Fruit fly (Drosophila melanogaster) whole organism, embryonic: ENCODE results near the gene CG7367.

Source experiments
- Atf6 ChIP-seq: fragments of 200-800 bp; sonication (Bioruptor generic); IDR thresholded peaks from 2 replicates; pipeline ENCODE4 v1.3.6; 2022; ENCODE audit warnings: missing biosample characterization, missing genetic modification characterization
- Bteb2 ChIP-seq: fragments of 200-800 bp; sonication (Bioruptor generic); optimal IDR thresholded peaks from 2 replicates; lab custom pipeline; 2016; ENCODE audit warnings: missing biosample characterization, missing genetic modification characterization
- CG10267 ChIP-seq: fragments of 200-800 bp; sonication (Bioruptor generic); optimal IDR thresholded peaks from 2 replicates; lab custom pipeline; 2018; ENCODE audit warnings: missing biosample characterization, mild to moderate bottlenecking, missing genetic modification characterization, moderate library complexity
- CG10366 ChIP-seq: fragments of 200-800 bp; sonication (Bioruptor generic); IDR thresholded peaks from 2 replicates; pipeline ENCODE4 v1.3.6; 2022; ENCODE audit warnings: missing biosample characterization, missing genetic modification characterization
- CG10543 ChIP-seq: fragments of 200-800 bp; sonication (Bioruptor generic); optimal IDR thresholded peaks from 3 replicates; lab custom pipeline; 2017; ENCODE audit warnings: missing biosample characterization, mild to moderate bottlenecking, missing genetic modification characterization, moderate library complexity
- CG13296 ChIP-seq: fragments of 200-800 bp; sonication (Bioruptor generic); optimal IDR thresholded peaks from 3 replicates; lab custom pipeline; 2018; ENCODE audit warnings: missing biosample characterization, mild to moderate bottlenecking, missing genetic modification characterization
- CG1602 ChIP-seq: fragments of 200-800 bp; sonication (Bioruptor generic); optimal IDR thresholded peaks from 3 replicates; lab custom pipeline; 2016; ENCODE audit warnings: missing biosample characterization, missing genetic modification characterization
- CG2875 ChIP-seq: fragments of 200-800 bp; sonication (Bioruptor generic); optimal IDR thresholded peaks from 2 replicates; lab custom pipeline; 2017; ENCODE audit warnings: missing biosample characterization, mild to moderate bottlenecking, missing genetic modification characterization, missing genetic modification reagents
- CG30403 ChIP-seq: fragments of 200-800 bp; sonication (Bioruptor generic); optimal IDR thresholded peaks from 3 replicates; lab custom pipeline; 2016; ENCODE audit warnings: missing biosample characterization, missing genetic modification characterization
- CG32532 ChIP-seq: fragments of 200-800 bp; sonication (Bioruptor generic); IDR thresholded peaks from 2 replicates; pipeline ENCODE4 v1.3.6; 2022; ENCODE audit warnings: missing biosample characterization, missing genetic modification characterization
- CG34422 ChIP-seq: fragments of 200-800 bp; sonication (Bioruptor generic); IDR thresholded peaks from 3 replicates; pipeline ENCODE4 v1.3.6; 2022; ENCODE audit warnings: missing biosample characterization, missing genetic modification characterization
- CG3995 ChIP-seq: fragments of 200-800 bp; sonication (Bioruptor generic); optimal IDR thresholded peaks from 3 replicates; lab custom pipeline; 2016; ENCODE audit warnings: missing biosample characterization, missing genetic modification characterization
- CG4282 ChIP-seq: fragments of 200-800 bp; sonication (Bioruptor generic); optimal IDR thresholded peaks from 2 replicates; lab custom pipeline; 2016; ENCODE audit warnings: missing biosample characterization, missing genetic modification characterization
- CG4617 ChIP-seq: fragments of 200-800 bp; sonication (Bioruptor generic); optimal IDR thresholded peaks from 3 replicates; lab custom pipeline; 2016; ENCODE audit warnings: missing biosample characterization, missing genetic modification characterization, borderline replicate concordance
- CG5180 ChIP-seq: fragments of 200-800 bp; sonication (Bioruptor generic); optimal IDR thresholded peaks from 3 replicates; lab custom pipeline; 2017; ENCODE audit warnings: missing biosample characterization, missing genetic modification characterization, mild to moderate bottlenecking, moderate library complexity, missing genetic modification reagents
- CG7745 ChIP-seq: fragments of 200-800 bp; sonication (Bioruptor generic); optimal IDR thresholded peaks from 2 replicates; lab custom pipeline; 2018; ENCODE audit warnings: missing biosample characterization, mild to moderate bottlenecking, missing genetic modification characterization, moderate library complexity
- CG7987 ChIP-seq: fragments of 200-800 bp; sonication (Bioruptor generic); optimal IDR thresholded peaks from 2 replicates; lab custom pipeline; 2018; ENCODE audit warnings: missing biosample characterization, mild to moderate bottlenecking, missing genetic modification characterization, moderate library complexity
- CG8281 ChIP-seq: fragments of 200-800 bp; sonication (Bioruptor generic); optimal IDR thresholded peaks from 2 replicates; lab custom pipeline; 2018; ENCODE audit warnings: missing biosample characterization, mild to moderate bottlenecking, missing genetic modification characterization, moderate library complexity
- D19A ChIP-seq: fragments of 200-800 bp; optimal IDR thresholded peaks from 3 replicates; lab custom pipeline; 2019; ENCODE audit warnings: missing biosample characterization, mild to moderate bottlenecking, missing genetic modification characterization, moderate library complexity
- Dfd ChIP-seq, 2 experiments: fragments of >200 bp; optimal IDR thresholded peaks; 2 replicates each; lab custom pipeline; 2017; ENCODE audit warnings: missing biosample characterization in 2 of 2, missing genetic modification characterization in 2 of 2
- Fer2 ChIP-seq: fragments of 200-800 bp; sonication (Bioruptor generic); optimal IDR thresholded peaks from 2 replicates; lab custom pipeline; 2018; ENCODE audit warnings: missing biosample characterization, mild to moderate bottlenecking, missing genetic modification characterization, moderate library complexity
- H15 ChIP-seq: fragments of 200-800 bp; sonication (Bioruptor generic); IDR thresholded peaks from 3 replicates; pipeline ENCODE4 v1.3.6; 2022; ENCODE audit warnings: missing biosample characterization, missing genetic modification characterization
- HLH3B ChIP-seq: fragments of 200-800 bp; sonication (Bioruptor generic); IDR thresholded peaks from 2 replicates; pipeline ENCODE4 v1.3.6; 2022; ENCODE audit warnings: missing biosample characterization, missing genetic modification characterization
- HLH54F ChIP-seq: fragments of 200-800 bp; sonication (Bioruptor generic); optimal IDR thresholded peaks from 3 replicates; lab custom pipeline; 2016; ENCODE audit warnings: missing biosample characterization, missing genetic modification characterization
- Jarid2 ChIP-seq: fragments of 200-800 bp; sonication (Bioruptor generic); optimal IDR thresholded peaks from 3 replicates; lab custom pipeline; 2017; ENCODE audit warnings: mild to moderate bottlenecking, missing biosample characterization, missing genetic modification reagents, missing genetic modification characterization
- MESR4 ChIP-seq: fragments of 200-800 bp; sonication (Bioruptor generic); optimal IDR thresholded peaks from 2 replicates; lab custom pipeline; 2018; ENCODE audit warnings: missing biosample characterization, mild to moderate bottlenecking, missing genetic modification characterization, moderate library complexity
- NC2β ChIP-seq: fragments of 200-800 bp; sonication (Bioruptor generic); optimal IDR thresholded peaks from 2 replicates; lab custom pipeline; 2016; ENCODE audit warnings: missing biosample characterization, missing genetic modification characterization
- Six4 ChIP-seq: fragments of 200-800 bp; sonication (Bioruptor generic); optimal IDR thresholded peaks from 2 replicates; lab custom pipeline; 2016; ENCODE audit warnings: missing biosample characterization, missing genetic modification characterization
- Trl ChIP-seq, 3 experiments: fragments of >200 bp in 2 of 3; fragments of 200-800 bp in 1 of 3; sonication (Bioruptor generic) in 1 of 3; optimal IDR thresholded peaks; 2 replicates in 1 of 3; 3 replicates in 2 of 3; lab custom pipeline; 2016 to 2017; ENCODE audit warnings: missing biosample characterization in 1 of 3, missing genetic modification characterization in 1 of 3
- Usf ChIP-seq: fragments of 200-800 bp; sonication (Bioruptor generic); optimal IDR thresholded peaks from 2 replicates; lab custom pipeline; 2017; ENCODE audit warnings: missing genotype, missing biosample characterization, missing genetic modification characterization
- abd-A ChIP-seq: fragments of 200-800 bp; sonication (Bioruptor generic); optimal IDR thresholded peaks from 3 replicates; lab custom pipeline; 2019; ENCODE audit warnings: missing biosample characterization, mild to moderate bottlenecking, missing genetic modification characterization, moderate library complexity
- al ChIP-seq: fragments of 200-800 bp; sonication (Bioruptor generic); IDR thresholded peaks from 2 replicates; pipeline ENCODE4 v1.3.6; 2022; ENCODE audit warnings: missing biosample characterization, missing genetic modification characterization
- bowl ChIP-seq: fragments of 200-800 bp; sonication (Bioruptor generic); IDR thresholded peaks from 2 replicates; pipeline ENCODE4 v1.3.6; 2022; ENCODE audit warnings: missing biosample characterization, missing genetic modification characterization
- chinmo ChIP-seq: fragments of 200-800 bp; sonication (Bioruptor generic); IDR thresholded peaks from 4 replicates; pipeline ENCODE4 v1.3.6; 2022; ENCODE audit warnings: missing biosample characterization, missing genetic modification characterization; ENCODE audit not compliant: partially characterized antibody
- cwo ChIP-seq: fragments of 200-800 bp; sonication (Bioruptor generic); optimal IDR thresholded peaks from 3 replicates; lab custom pipeline; 2017; ENCODE audit warnings: missing biosample characterization, missing genetic modification characterization, mild to moderate bottlenecking, moderate library complexity, missing genetic modification reagents
- dysf ChIP-seq: fragments of 200-800 bp; sonication (Bioruptor generic); IDR thresholded peaks from 3 replicates; pipeline ENCODE4 v1.3.6; 2022; ENCODE audit warnings: missing biosample characterization, missing genetic modification characterization
- emc ChIP-seq: fragments of 200-800 bp; sonication (Bioruptor generic); optimal IDR thresholded peaks from 2 replicates; lab custom pipeline; 2016; ENCODE audit warnings: missing biosample characterization, missing genetic modification characterization
- esg ChIP-seq: fragments of 200-800 bp; sonication (Bioruptor generic); conservative IDR thresholded peaks from 2 replicates; pipeline ENCODE4 v1.3.6; 2022; ENCODE audit warnings: missing biosample characterization, missing genetic modification characterization
- fd96Cb ChIP-seq: fragments of 200-800 bp; sonication (Bioruptor generic); optimal IDR thresholded peaks from 2 replicates; lab custom pipeline; 2018; ENCODE audit warnings: missing biosample characterization, mild to moderate bottlenecking, missing genetic modification characterization, moderate library complexity
- ftz-f1 ChIP-seq: fragments of 200-800 bp; sonication (Bioruptor generic); optimal IDR thresholded peaks from 2 replicates; lab custom pipeline; 2016; ENCODE audit warnings: missing biosample characterization, missing genetic modification characterization
- fu2 ChIP-seq: fragments of 200-800 bp; sonication (Bioruptor generic); optimal IDR thresholded peaks from 2 replicates; lab custom pipeline; 2016; ENCODE audit warnings: missing biosample characterization, missing genetic modification characterization
- gcm ChIP-seq: fragments of 200-800 bp; sonication (Bioruptor generic); optimal IDR thresholded peaks from 2 replicates; lab custom pipeline; 2019; ENCODE audit warnings: missing biosample characterization, mild to moderate bottlenecking, missing genetic modification characterization, moderate library complexity
- grau ChIP-seq: fragments of 200-800 bp; optimal IDR thresholded peaks from 3 replicates; lab custom pipeline; 2019; ENCODE audit warnings: missing biosample characterization, mild to moderate bottlenecking, missing genetic modification characterization, moderate library complexity
- h ChIP-seq: fragments of >200 bp; optimal IDR thresholded peaks from 2 replicates; lab custom pipeline; 2017
- hkb ChIP-seq, 2 experiments: fragments of 200-800 bp in 1 of 2; fragments of >200 bp in 1 of 2; sonication (Bioruptor generic) in 1 of 2; IDR thresholded peaks in 1 of 2; optimal IDR thresholded peaks in 1 of 2; 2 replicates each; pipeline versions ENCODE4 v1.3.6 to Lab custom; 2017 to 2022; ENCODE audit warnings: missing biosample characterization in 1 of 2, missing genetic modification characterization in 1 of 2
- lab ChIP-seq: fragments of 200-800 bp; sonication (Bioruptor generic); optimal IDR thresholded peaks from 3 replicates; lab custom pipeline; 2017; ENCODE audit warnings: missing biosample characterization, missing genetic modification characterization, mild to moderate bottlenecking, moderate library complexity, missing genetic modification reagents
- sug ChIP-seq: fragments of 200-800 bp; optimal IDR thresholded peaks from 2 replicates; lab custom pipeline; 2019; ENCODE audit warnings: missing biosample characterization, mild to moderate bottlenecking, missing genetic modification characterization, moderate library complexity
- tup ChIP-seq: fragments of 200-800 bp; sonication (Bioruptor generic); optimal IDR thresholded peaks from 2 replicates; lab custom pipeline; 2016; ENCODE audit warnings: missing biosample characterization, mild to moderate bottlenecking, missing genetic modification characterization, moderate library complexity

The CG7367 gene

dm6 chr2L:8042645-8043281, 3.2 kb upstream of the CG7367 start, which contains the start of gene RpL36A (continued):
- TF ChIP-seq abd-A (tag; lab: Kevin White, UChicago) (no peak), grau (tag; lab: Kevin White, UChicago) (peak; percentile 60), Usf (GFP tag; lab: Kevin White, UChicago) (peak; percentile 21), CG10543 (peak; percentile 58), tup (no peak), hkb (optimal IDR thresholded peaks at IDR 0.05; lab: Kevin White, UChicago) (no peak), hkb (GFP tag; IDR thresholded peaks at IDR 0.05; lab: Robert Waterston, UW) (peak; percentile 65), CG32532 (GFP tag; lab: Robert Waterston, UW) (peak; percentile 66), Dfd (GFP tag; optimal IDR thresholded peaks at IDR 0.05; lab: Kevin White, UChicago) (no peak), CG4617 (GFP tag; lab: Kevin White, UChicago) (no peak), CG2875 (GFP tag; lab: Kevin White, UChicago) (peak; percentile 62), CG10366 (GFP tag; lab: Robert Waterston, UW) (peak; percentile 60), bowl (GFP tag; lab: Robert Waterston, UW) (0 out of 2 replicates have a peak, but pooled peaks have one; percentile 20), Jarid2 (GFP tag; lab: Kevin White, UChicago) (no peak), emc (peak; percentile 30), CG34422 (0 out of 3 replicates have a peak, but pooled peaks have one; percentile 39), esg (GFP tag; lab: Robert Waterston, UW) (no peak), CG1602 (GFP tag; lab: Kevin White, UChicago) (peak; percentile 29), al (0 out of 2 replicates have a peak, but pooled peaks have one; percentile 23), H15 (GFP tag; lab: Robert Waterston, UW) (no peak), CG3995 (peak; percentile 90), HLH3B (GFP tag; lab: Robert Waterston, UW) (0 out of 2 replicates have a peak, but pooled peaks have one; percentile 36), Six4 (GFP tag; lab: Kevin White, UChicago) (no peak), CG8281 (tag; lab: Kevin White, UChicago) (no peak), Atf6 (GFP tag; lab: Robert Waterston, UW) (peak; percentile 44; the same call in 1 of the 2 replicates), CG30403 (GFP tag; lab: Kevin White, UChicago) (peak; percentile 68), MESR4 (GFP tag; lab: Kevin White, UChicago) (peak; percentile 100), chinmo (GFP tag; lab: Robert Waterston, UW) (no peak), gcm (GFP tag; lab: Kevin White, UChicago) (peak; percentile 54), Trl (optimal IDR thresholded peaks at IDR 0.05; lab: Kevin White, UChicago) (no peak), Trl (GFP tag; optimal IDR thresholded peaks at IDR 0.05; lab: Kevin White, UChicago) (peak; percentile 27), Bteb2 (GFP tag; lab: Kevin White, UChicago) (peak; percentile 43), dysf (peak; percentile 64; the same call in 2 of the 3 replicates), Fer2 (no peak), D19A (tag; lab: Kevin White, UChicago) (no peak), lab (GFP tag; lab: Kevin White, UChicago) (peak; percentile 77), CG13296 (GFP tag; lab: Kevin White, UChicago) (peak; percentile 75), cwo (GFP tag; lab: Kevin White, UChicago) (no peak), fd96Cb (tag; lab: Kevin White, UChicago) (no peak), fu2 (GFP tag; lab: Kevin White, UChicago) (no peak), sug (tag; lab: Kevin White, UChicago) (no peak), ftz-f1 (no peak), NC2β (peak; percentile 98), CG7987 (GFP tag; lab: Kevin White, UChicago) (peak; percentile 78), CG7745 (tag; lab: Kevin White, UChicago) (peak; percentile 34), h (lab: Kevin White, UChicago) (no peak), CG10267 (peak; percentile 63), CG4282 (GFP tag; lab: Kevin White, UChicago) (peak; percentile 60), CG5180 (GFP tag; lab: Kevin White, UChicago) (no peak), HLH54F (GFP tag; lab: Kevin White, UChicago) (peak; percentile 31)
